Worm (Caenorhabditis elegans) whole organism, young adult: ENCODE data around the gene ZK105.6.

Experiments
- B0261.1 ChIP-seq: sonication (generic microtip); optimal IDR thresholded peaks from 2 replicates; lab custom pipeline; 2016; ENCODE audit warnings: mild to moderate bottlenecking, missing genetic modification characterization, moderate library complexity, missing compliant biosample characterization
- F33H1.4 ChIP-seq: fragments of 200-800 bp; sonication (Bioruptor generic); IDR thresholded peaks from 2 replicates; pipeline ENCODE4 v1.3.6; 2022; ENCODE audit warnings: missing genetic modification reagents, missing genetic modification characterization, missing compliant biosample characterization
- F57C9.4 ChIP-seq: sonication (generic microtip); optimal IDR thresholded peaks from 2 replicates; lab custom pipeline; 2017; ENCODE audit warnings: mild to moderate bottlenecking, missing genetic modification characterization, missing compliant biosample characterization
- K11D2.4 ChIP-seq: fragments of 200-800 bp; sonication (Bioruptor generic); IDR thresholded peaks from 2 replicates; pipeline ENCODE4 v1.3.6; 2022; ENCODE audit warnings: missing genetic modification reagents, missing genetic modification characterization, missing compliant biosample characterization
- Y53F4B.3 ChIP-seq: fragments of 200-800 bp; sonication (Bioruptor generic); IDR thresholded peaks from 2 replicates; pipeline ENCODE4 v1.3.6; 2022; ENCODE audit warnings: missing genetic modification reagents, missing genetic modification characterization, missing compliant biosample characterization
- Y53G8AR.9 ChIP-seq: fragments of 200-800 bp; sonication (Bioruptor generic); conservative IDR thresholded peaks from 2 replicates; pipeline ENCODE4 v1.3.6; 2022; ENCODE audit warnings: missing genetic modification reagents, missing genetic modification characterization, missing compliant biosample characterization
- aptf-3 ChIP-seq: fragments of 200-800 bp; sonication (Bioruptor generic); IDR thresholded peaks from 2 replicates; pipeline ENCODE4 v1.3.6; 2022; ENCODE audit warnings: missing genetic modification characterization, missing compliant biosample characterization
- attf-5 ChIP-seq: fragments of 200-800 bp; sonication (Bioruptor generic); optimal IDR thresholded peaks from 2 replicates; lab custom pipeline; 2018; ENCODE audit warnings: mild to moderate bottlenecking, missing genetic modification characterization, missing compliant biosample characterization
- bed-2 ChIP-seq: fragments of 200-800 bp; sonication (Bioruptor generic); IDR thresholded peaks from 2 replicates; pipeline ENCODE4 v1.3.6; 2022; ENCODE audit warnings: missing genetic modification reagents, missing genetic modification characterization, missing compliant biosample characterization
- cebp-1 ChIP-seq, 2 experiments: fragments of 200-800 bp in 1 of 2; sonication (Bioruptor generic) in 1 of 2; sonication (generic microtip) in 1 of 2; IDR thresholded peaks in 1 of 2; optimal IDR thresholded peaks in 1 of 2; 2 replicates each; pipeline versions ENCODE4 v1.3.6 to Lab custom; 2017 to 2022; ENCODE audit warnings: missing compliant biosample characterization in 2 of 2, missing genetic modification characterization in 2 of 2, mild to moderate bottlenecking in 1 of 2, missing genetic modification reagents in 1 of 2, moderate library complexity in 1 of 2
- ceh-27 ChIP-seq: fragments of 200-800 bp; sonication (Bioruptor generic); optimal IDR thresholded peaks from 2 replicates; lab custom pipeline; 2018; ENCODE audit warnings: mild to moderate bottlenecking, missing genetic modification characterization, moderate library complexity, missing compliant biosample characterization
- ceh-58 ChIP-seq: fragments of 200-800 bp; sonication (Bioruptor generic); IDR thresholded peaks from 2 replicates; pipeline ENCODE4 v1.3.6; 2022; ENCODE audit warnings: missing genetic modification characterization, missing compliant biosample characterization
- ceh-91 ChIP-seq: fragments of 200-800 bp; sonication (Bioruptor generic); IDR thresholded peaks from 2 replicates; pipeline ENCODE4 v1.3.6; 2022; ENCODE audit warnings: missing genetic modification reagents, missing genetic modification characterization, missing compliant biosample characterization
- dpl-1 ChIP-seq: fragments of 150-350 bp; optimal IDR thresholded peaks from 2 replicates; lab custom pipeline; 2014; ENCODE audit warnings: missing biosample characterization, missing genetic modification reagents, missing genetic modification characterization
- efl-1 ChIP-seq: fragments of 150-350 bp; optimal IDR thresholded peaks from 2 replicates; lab custom pipeline; 2014; ENCODE audit warnings: missing biosample characterization, missing genetic modification reagents, missing genetic modification characterization
- egl-18 ChIP-seq: fragments of 200-800 bp; sonication (Bioruptor generic); IDR thresholded peaks from 2 replicates; pipeline ENCODE4 v1.3.6; 2022; ENCODE audit warnings: missing genetic modification reagents, missing genetic modification characterization, missing compliant biosample characterization
- egrh-3 ChIP-seq: fragments of 200-800 bp; sonication (Bioruptor generic); IDR thresholded peaks from 2 replicates; pipeline ENCODE4 v1.3.6; 2022; ENCODE audit warnings: missing genetic modification reagents, missing genetic modification characterization, missing compliant biosample characterization
- ekl-4 ChIP-seq: fragments of 200-800 bp; sonication (Bioruptor generic); IDR thresholded peaks from 2 replicates; pipeline ENCODE4 v1.3.6; 2022; ENCODE audit warnings: missing genetic modification reagents, missing genetic modification characterization, missing compliant biosample characterization
- ets-4 ChIP-seq: fragments of 200-800 bp; sonication (Bioruptor generic); optimal IDR thresholded peaks from 2 replicates; lab custom pipeline; 2018; ENCODE audit warnings: mild to moderate bottlenecking, missing genetic modification characterization, missing compliant biosample characterization
- fkh-3 ChIP-seq: sonication (generic microtip); optimal IDR thresholded peaks from 2 replicates; lab custom pipeline; 2016; ENCODE audit warnings: mild to moderate bottlenecking, missing genetic modification characterization, missing compliant biosample characterization
- hlh-12 ChIP-seq: sonication (generic microtip); optimal IDR thresholded peaks from 2 replicates; lab custom pipeline; 2016; ENCODE audit warnings: missing genetic modification characterization, missing compliant biosample characterization
- hlh-26 ChIP-seq: fragments of 200-800 bp; sonication (Bioruptor generic); conservative IDR thresholded peaks from 2 replicates; pipeline ENCODE4 v1.3.6; 2022; ENCODE audit warnings: missing genetic modification reagents, missing genetic modification characterization, missing compliant biosample characterization
- hmg-1.2 ChIP-seq: fragments of 200-800 bp; sonication (Bioruptor generic); IDR thresholded peaks from 2 replicates; pipeline ENCODE4 v1.3.6; 2022; ENCODE audit warnings: missing genetic modification reagents, missing genetic modification characterization, missing compliant biosample characterization
- hrde-1 ChIP-seq: sonication (generic microtip); optimal IDR thresholded peaks from 2 replicates; lab custom pipeline; 2016; ENCODE audit warnings: missing genetic modification characterization, mild to moderate bottlenecking, missing compliant biosample characterization, moderate library complexity, missing genotype, missing genetic modification reagents, borderline replicate concordance
- lag-1 ChIP-seq: fragments of 200-800 bp; sonication (Bioruptor generic); IDR thresholded peaks from 2 replicates; pipeline ENCODE4 v1.3.6; 2022; ENCODE audit warnings: missing genetic modification reagents, missing genetic modification characterization, missing compliant biosample characterization
- let-607 ChIP-seq, 2 experiments: fragments of 200-800 bp in 1 of 2; sonication (Bioruptor generic) in 1 of 2; sonication (generic microtip) in 1 of 2; optimal IDR thresholded peaks; 2 replicates each; lab custom pipeline; 2016 to 2018; ENCODE audit warnings: mild to moderate bottlenecking in 2 of 2, missing compliant biosample characterization in 2 of 2, missing genetic modification characterization in 2 of 2, moderate library complexity in 2 of 2, missing genotype in 1 of 2
- lin-54 ChIP-seq: fragments of 200-800 bp; sonication (Bioruptor generic); optimal IDR thresholded peaks from 2 replicates; lab custom pipeline; 2018; ENCODE audit warnings: mild to moderate bottlenecking, missing genetic modification characterization, missing compliant biosample characterization
- lir-1 ChIP-seq: fragments of 200-800 bp; sonication (Bioruptor generic); conservative IDR thresholded peaks from 2 replicates; pipeline ENCODE4 v1.3.6; 2022; ENCODE audit warnings: missing genetic modification reagents, missing genetic modification characterization, missing compliant biosample characterization
- madf-10 ChIP-seq: sonication (generic microtip); optimal IDR thresholded peaks from 2 replicates; lab custom pipeline; 2016; ENCODE audit warnings: mild to moderate bottlenecking, missing genetic modification characterization, missing compliant biosample characterization
- madf-3 ChIP-seq: fragments of 200-800 bp; sonication (Bioruptor generic); IDR thresholded peaks from 2 replicates; pipeline ENCODE4 v1.3.6; 2022; ENCODE audit warnings: missing genetic modification reagents, missing genetic modification characterization, missing compliant biosample characterization
- mcd-1 ChIP-seq: fragments of 200-800 bp; sonication (Bioruptor generic); IDR thresholded peaks from 2 replicates; pipeline ENCODE4 v1.3.6; 2022; ENCODE audit warnings: missing genetic modification reagents, missing genetic modification characterization, missing compliant biosample characterization
- nhr-179 ChIP-seq: sonication (generic microtip); optimal IDR thresholded peaks from 2 replicates; lab custom pipeline; 2016; ENCODE audit warnings: mild to moderate bottlenecking, missing genetic modification characterization, missing compliant biosample characterization
- nhr-80 ChIP-seq: sonication (generic microtip); optimal IDR thresholded peaks from 2 replicates; lab custom pipeline; 2016; ENCODE audit warnings: missing genetic modification characterization, missing compliant biosample characterization
- nhr-90 ChIP-seq: sonication (generic microtip); optimal IDR thresholded peaks from 2 replicates; lab custom pipeline; 2016; ENCODE audit warnings: missing genotype, mild to moderate bottlenecking, missing genetic modification characterization, missing compliant biosample characterization
- rec-8 ChIP-seq, 2 experiments: sonication (generic microtip); optimal IDR thresholded peaks; 2 replicates each; lab custom pipeline; 2016; ENCODE audit warnings: mild to moderate bottlenecking in 2 of 2, missing genetic modification characterization in 2 of 2, missing genetic modification reagents in 2 of 2, missing genotype in 2 of 2, missing biosample characterization in 1 of 2, missing compliant biosample characterization in 1 of 2, moderate library complexity in 1 of 2
- rpc-1 ChIP-seq, 2 experiments: fragments of 150-350 bp in 1 of 2; sonication (generic microtip) in 1 of 2; optimal IDR thresholded peaks; 2 replicates each; lab custom pipeline; 2014 to 2018; ENCODE audit warnings: missing biosample characterization in 1 of 2, missing genetic modification characterization in 1 of 2, missing genetic modification reagents in 1 of 2, missing genotype in 1 of 2
- snpc-1.3 ChIP-seq: sonication (generic microtip); optimal IDR thresholded peaks from 2 replicates; lab custom pipeline; 2017; ENCODE audit warnings: missing genetic modification characterization, mild to moderate bottlenecking, missing compliant biosample characterization, antibody characterized with exemption, moderate library complexity, missing genotype, missing genetic modification reagents; ENCODE audit not compliant: insufficient read depth
- zfh-2 ChIP-seq: fragments of 200-800 bp; sonication (Bioruptor generic); conservative IDR thresholded peaks from 2 replicates; pipeline ENCODE4 v1.3.6; 2022; ENCODE audit warnings: missing genetic modification reagents, missing genetic modification characterization, missing compliant biosample characterization
- ztf-28 ChIP-seq: fragments of 200-800 bp; sonication (Bioruptor generic); IDR thresholded peaks from 2 replicates; pipeline ENCODE4 v1.3.6; 2022; ENCODE audit warnings: missing genetic modification reagents, missing genetic modification characterization, missing compliant biosample characterization

The ZK105.6 gene

ce11 chrV:7741918-7742317 lies 18.1 kb upstream of the ZK105.6 start:
- TF ChIP-seq Y53F4B.3 (GFP tag; lab: Robert Waterston, UW): no peak
- TF ChIP-seq nhr-179 (tag; lab: Kevin White, UChicago): no peak
- no peak for TF ChIP-seq K11D2.4 (GFP tag; lab: Robert Waterston, UW)
- TF ChIP-seq hrde-1 (tag; lab: Kevin White, UChicago): no peak
- TF ChIP-seq, all 124 proteins: peak for 0

ce11 chrV:7739949-7740348 lies 16.1 kb upstream of the ZK105.6 start:
- TF ChIP-seq Y53G8AR.9 (no peak), zfh-2 (no peak), ceh-91 (GFP tag; lab: Robert Waterston, UW) (no peak), bed-2 (GFP tag; lab: Robert Waterston, UW) (no peak), egl-18 (GFP tag; lab: Robert Waterston, UW) (no peak), dpl-1 (no peak), hlh-26 (GFP tag; lab: Robert Waterston, UW) (no peak), aptf-3 (GFP tag; lab: Robert Waterston, UW) (no peak), nhr-179 (tag; lab: Kevin White, UChicago) (no peak), ztf-28 (GFP tag; lab: Robert Waterston, UW) (no peak)

ce11 chrV:7737710-7738109 lies 13.8 kb upstream of the ZK105.6 start, which contains the start of gene srr-9:
Gene srr-9 (plus strand): TSS chrV:7738010.
- TF ChIP-seq nhr-90 (no peak), hmg-1.2 (GFP tag; lab: Robert Waterston, UW) (0 out of 2 replicates have a peak, but pooled peaks have one; percentile 10)

ce11 chrV:7735319-7735718 lies 11.5 kb upstream of the ZK105.6 start, which contains the start of gene srr-10:
Gene srr-10 (plus strand): TSS chrV:7735619.
- TF ChIP-seq lir-1 (GFP tag; lab: Robert Waterston, UW): no peak
- no peak for TF ChIP-seq fkh-3 (tag; lab: Kevin White, UChicago)
- no peak for TF ChIP-seq egrh-3
- no peak for TF ChIP-seq F57C9.4 (tag; lab: Kevin White, UChicago)
- no peak for TF ChIP-seq bed-2 (GFP tag; lab: Robert Waterston, UW)
- no peak for TF ChIP-seq rec-8 (tag; optimal IDR thresholded peaks at IDR 0.05; lab: Kevin White, UChicago)
- no peak for TF ChIP-seq nhr-80
- no peak for TF ChIP-seq madf-10 (tag; lab: Kevin White, UChicago)
- no peak for TF ChIP-seq Y53G8AR.9
- no peak for TF ChIP-seq cebp-1 (GFP tag; IDR thresholded peaks at IDR 0.05; lab: Robert Waterston, UW)
- no peak for TF ChIP-seq cebp-1 (tag; optimal IDR thresholded peaks at IDR 0.05; lab: Kevin White, UChicago)
- TF ChIP-seq hlh-12: no peak
- no peak for TF ChIP-seq lag-1 (GFP tag; lab: Robert Waterston, UW)
- no peak for TF ChIP-seq snpc-1.3 (tag; lab: Kevin White, UChicago)
- no peak for TF ChIP-seq K11D2.4 (GFP tag; lab: Robert Waterston, UW)
- TF ChIP-seq nhr-179 (tag; lab: Kevin White, UChicago): no peak
- TF ChIP-seq, all 124 proteins: peak for 0

- peak; percentile 24 for TF ChIP-seq ceh-27 (GFP tag; lab: Kevin White, UChicago)
- no peak for TF ChIP-seq ets-4 (GFP tag; lab: Kevin White, UChicago)
- no peak for TF ChIP-seq B0261.1 (tag; lab: Kevin White, UChicago)
- TF ChIP-seq ekl-4 (GFP tag; lab: Robert Waterston, UW): no peak
- TF ChIP-seq F33H1.4 (GFP tag; lab: Robert Waterston, UW): peak; percentile 14; the same call in 1 of the 2 replicates
- TF ChIP-seq madf-3 (GFP tag; lab: Robert Waterston, UW): peak; percentile 98
- peak; percentile 69 for TF ChIP-seq cebp-1 (GFP tag; IDR thresholded peaks at IDR 0.05; lab: Robert Waterston, UW)
- TF ChIP-seq cebp-1 (tag; optimal IDR thresholded peaks at IDR 0.05; lab: Kevin White, UChicago): peak; percentile 94
- TF ChIP-seq mcd-1: 0 out of 2 replicates have a peak, but pooled peaks have one; percentile 32
- peak; percentile 62 for TF ChIP-seq dpl-1
- peak; percentile 91 for TF ChIP-seq lin-54 (GFP tag; lab: Kevin White, UChicago)
- no peak for TF ChIP-seq ceh-58 (GFP tag; lab: Robert Waterston, UW)
- peak; percentile 82 for TF ChIP-seq efl-1 (GFP tag; lab: Kevin White, UChicago)
- TF ChIP-seq attf-5 (GFP tag; lab: Kevin White, UChicago): peak; percentile 16
- no peak for TF ChIP-seq hrde-1 (tag; lab: Kevin White, UChicago)
- peak; percentile 79 to 82 for TF ChIP-seq let-607 (tag; optimal IDR thresholded peaks at IDR 0.05; lab: Kevin White, UChicago)
- TF ChIP-seq hmg-1.2 (GFP tag; lab: Robert Waterston, UW): peak; percentile 14; the same call in 1 of the 2 replicates
- TF ChIP-seq rpc-1 (optimal IDR thresholded peaks at IDR 0.05; lab: Kevin White, UChicago): no peak
- no peak for TF ChIP-seq rpc-1 (tag; optimal IDR thresholded peaks at IDR 0.05; lab: Kevin White, UChicago)
These were observed 11.0 kb upstream of the ZK105.6 start, which contains the start of gene clic-1 for ce11 chrV:7734909-7735308. Gene clic-1 (minus strand): TSS chrV:7734911.
